Fruit fly (Drosophila melanogaster) whole organism, prepupa: ENCODE results near the gene Tsp68C.

Experiments
- Blimp-1 ChIP-seq: fragments of 200-800 bp; sonication (Bioruptor generic); optimal IDR thresholded peaks from 3 replicates; lab custom pipeline; 2017; ENCODE audit warnings: missing biosample characterization, missing genetic modification characterization, mild to moderate bottlenecking, moderate library complexity, missing genetic modification reagents
- CG16779 ChIP-seq: fragments of 200-800 bp; sonication (Bioruptor generic); optimal IDR thresholded peaks from 3 replicates; lab custom pipeline; 2017; ENCODE audit warnings: missing biosample characterization, mild to moderate bottlenecking, missing genetic modification characterization
- CG8319 ChIP-seq: fragments of 200-800 bp; sonication (Bioruptor generic); optimal IDR thresholded peaks from 3 replicates; lab custom pipeline; 2016; ENCODE audit warnings: missing biosample characterization, missing genetic modification characterization
- eg ChIP-seq: fragments of 200-800 bp; sonication (Bioruptor generic); IDR thresholded peaks from 3 replicates; pipeline ENCODE4 v1.3.6; 2022; ENCODE audit warnings: missing biosample characterization, missing genetic modification characterization
- salr ChIP-seq, 2 experiments: fragments of 200-800 bp; sonication (Bioruptor generic); optimal IDR thresholded peaks; 3 replicates each; lab custom pipeline; 2016 to 2018; ENCODE audit warnings: missing biosample characterization in 2 of 2, missing genetic modification characterization in 2 of 2, mild to moderate bottlenecking in 1 of 2
- vri ChIP-seq: fragments of 200-800 bp; sonication (Bioruptor generic); optimal IDR thresholded peaks from 3 replicates; lab custom pipeline; 2016; ENCODE audit warnings: missing biosample characterization, mild to moderate bottlenecking, missing genetic modification characterization

DNA sequence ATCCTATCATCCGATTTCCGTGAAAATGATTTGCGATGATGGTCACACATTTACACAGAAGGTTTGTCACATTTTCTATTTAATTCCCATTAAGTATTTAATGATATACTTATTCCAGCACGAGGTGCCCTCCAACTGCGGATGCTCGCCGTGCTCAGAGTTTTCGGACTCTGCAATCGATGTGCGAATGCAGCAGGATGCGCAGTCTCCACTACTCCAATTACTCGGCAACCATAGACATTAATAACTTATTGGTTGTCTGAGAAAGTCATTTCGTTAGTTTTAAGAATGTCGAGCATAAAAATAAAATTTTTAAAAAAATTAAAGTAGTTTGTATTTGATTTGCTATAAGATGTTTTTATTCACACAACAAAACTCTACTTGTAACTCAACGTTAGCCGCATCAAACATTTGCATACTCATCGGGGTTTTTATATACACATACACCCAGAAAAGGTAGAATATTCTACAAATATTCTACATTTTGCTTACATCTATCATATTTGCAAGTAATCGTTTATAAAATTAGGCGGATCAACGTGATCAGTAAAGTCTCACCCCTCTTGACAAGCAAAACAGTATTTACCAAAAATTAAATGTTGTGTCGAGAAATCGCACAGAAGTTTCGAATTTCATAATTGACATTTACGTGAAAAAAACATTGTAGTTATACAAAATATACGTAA lies 16.4 kb downstream of the Tsp68C start:
- TF ChIP-seq Blimp-1 (GFP tag; lab: Kevin White, UChicago) (no peak), eg (GFP tag; lab: Robert Waterston, UW) (no peak), salr (GFP tag; optimal IDR thresholded peaks at IDR 0.05; lab: Kevin White, UChicago) (no peak), vri (no peak), CG16779 (tag; lab: Kevin White, UChicago) (no peak), CG8319 (GFP tag; lab: Kevin White, UChicago) (no peak)
